Worm (Caenorhabditis elegans) whole organism, L4 larva: ENCODE measurements around the gene F23H12.7.

Experiments
- D1046.2 ChIP-seq: fragments of 200-800 bp; sonication (Bioruptor generic); IDR thresholded peaks from 2 replicates; pipeline ENCODE4 v1.3.6; 2022; ENCODE audit warnings: missing genetic modification characterization, missing compliant biosample characterization
- F26F4.8 ChIP-seq: fragments of 200-800 bp; sonication (Bioruptor generic); conservative IDR thresholded peaks from 2 replicates; pipeline ENCODE4 v1.3.6; 2022; ENCODE audit warnings: missing genetic modification characterization, missing compliant biosample characterization
- F49E8.2 ChIP-seq: sonication (generic microtip); optimal IDR thresholded peaks from 2 replicates; lab custom pipeline; 2016; ENCODE audit warnings: missing compliant biosample characterization, mild to moderate bottlenecking, missing genetic modification characterization, borderline replicate concordance
- Y105C5A.15 ChIP-seq: fragments of 200-800 bp; sonication (Bioruptor generic); IDR thresholded peaks from 2 replicates; pipeline ENCODE4 v1.3.6; 2022; ENCODE audit warnings: missing genetic modification characterization, missing compliant biosample characterization
- Y75B8A.6 ChIP-seq: fragments of 200-800 bp; sonication (Bioruptor generic); IDR thresholded peaks from 2 replicates; pipeline ENCODE4 v1.3.6; 2022; ENCODE audit warnings: missing genetic modification reagents, missing genetic modification characterization, missing compliant biosample characterization
- ZK337.2 ChIP-seq: fragments of 200-800 bp; sonication (Bioruptor generic); IDR thresholded peaks from 2 replicates; pipeline ENCODE4 v1.3.6; 2022; ENCODE audit warnings: missing genetic modification reagents, missing genetic modification characterization, missing compliant biosample characterization
- ZK546.5 ChIP-seq, 2 experiments: sonication (generic microtip); optimal IDR thresholded peaks; 2 replicates each; lab custom pipeline; 2017; ENCODE audit warnings: missing biosample characterization in 2 of 2, missing genetic modification characterization in 2 of 2
- aha-1 ChIP-seq: fragments of 150-350 bp; peaks from one replicate; lab custom pipeline; 2014; ENCODE audit warnings: missing biosample characterization, missing genetic modification characterization
- aly-2 ChIP-seq: sonication (generic microtip); optimal IDR thresholded peaks from 2 replicates; lab custom pipeline; 2018; ENCODE audit warnings: missing biosample characterization, missing genetic modification characterization
- ama-1 ChIP-seq: fragments of 150-350 bp; optimal IDR thresholded peaks from 2 replicates; lab custom pipeline; 2014; ENCODE audit warnings: inconsistent platforms, mixed read lengths
- arid-1 ChIP-seq: fragments of 200-800 bp; sonication (Bioruptor generic); conservative IDR thresholded peaks from 2 replicates; pipeline ENCODE4 v1.3.6; 2022; ENCODE audit warnings: missing genetic modification reagents, missing genetic modification characterization, missing compliant biosample characterization
- ceh-32 ChIP-seq: sonication (generic microtip); optimal IDR thresholded peaks from 2 replicates; lab custom pipeline; 2016; ENCODE audit warnings: mild to moderate bottlenecking, missing genetic modification characterization, missing compliant biosample characterization; ENCODE audit not compliant: poor library complexity
- ceh-44 ChIP-seq: fragments of 200-800 bp; sonication (Bioruptor generic); IDR thresholded peaks from 2 replicates; pipeline ENCODE4 v1.3.6; 2022; ENCODE audit warnings: missing genetic modification reagents, missing genetic modification characterization, missing compliant biosample characterization
- ceh-62 ChIP-seq: sonication (generic microtip); optimal IDR thresholded peaks from 2 replicates; lab custom pipeline; 2017; ENCODE audit warnings: missing biosample characterization, missing genetic modification characterization
- ces-1 ChIP-seq: fragments of 150-350 bp; sonication (generic microtip); optimal IDR thresholded peaks from 4 replicates; lab custom pipeline; 2014; ENCODE audit warnings: missing biosample characterization, missing genetic modification reagents, missing genetic modification characterization
- cey-2 ChIP-seq: sonication (generic microtip); optimal IDR thresholded peaks from 3 replicates; lab custom pipeline; 2017; ENCODE audit warnings: missing genetic modification characterization, mild to moderate bottlenecking, missing compliant biosample characterization, antibody characterized with exemption, borderline replicate concordance; ENCODE audit not compliant: insufficient read depth
- ctbp-1 ChIP-seq: fragments of 200-800 bp; sonication (Bioruptor generic); IDR thresholded peaks from 2 replicates; pipeline ENCODE4 v1.3.6; 2022; ENCODE audit warnings: missing genetic modification reagents, missing genetic modification characterization, missing compliant biosample characterization
- daf-12 ChIP-seq: fragments of 150-350 bp; optimal IDR thresholded peaks from 2 replicates; lab custom pipeline; 2014; ENCODE audit warnings: missing biosample characterization, missing genetic modification reagents, missing genetic modification characterization
- daf-19 ChIP-seq: fragments of 200-800 bp; sonication (Bioruptor generic); conservative IDR thresholded peaks from 2 replicates; pipeline ENCODE4 v1.3.6; 2022; ENCODE audit warnings: missing genetic modification characterization, missing compliant biosample characterization
- daf-8 ChIP-seq: fragments of 200-800 bp; sonication (Bioruptor generic); IDR thresholded peaks from 2 replicates; pipeline ENCODE4 v1.3.6; 2022; ENCODE audit warnings: missing genetic modification characterization, missing compliant biosample characterization
- dpl-1 ChIP-seq: fragments of 150-350 bp; optimal IDR thresholded peaks from 2 replicates; lab custom pipeline; 2014; ENCODE audit warnings: missing biosample characterization, missing genetic modification reagents, missing genetic modification characterization
- egl-43 ChIP-seq: fragments of 200-800 bp; sonication (Bioruptor generic); IDR thresholded peaks from 2 replicates; pipeline ENCODE4 v1.3.6; 2022; ENCODE audit warnings: missing genetic modification reagents, missing genetic modification characterization, missing compliant biosample characterization
- fkh-10 ChIP-seq: fragments of 150-350 bp; optimal IDR thresholded peaks from 2 replicates; lab custom pipeline; 2014; ENCODE audit warnings: missing biosample characterization, missing genetic modification reagents, missing genetic modification characterization
- hlh-11 ChIP-seq: fragments of 200-800 bp; sonication (Bioruptor generic); optimal IDR thresholded peaks from 2 replicates; lab custom pipeline; 2018; ENCODE audit warnings: mild to moderate bottlenecking, missing genetic modification characterization, missing compliant biosample characterization
- hlh-30 ChIP-seq: sonication (generic microtip); optimal IDR thresholded peaks from 2 replicates; lab custom pipeline; 2017; ENCODE audit warnings: antibody characterized with exemption, mild to moderate bottlenecking, missing genetic modification characterization, missing compliant biosample characterization; ENCODE audit not compliant: insufficient read depth
- lin-15B ChIP-seq: fragments of 150-350 bp; sonication (generic microtip); optimal IDR thresholded peaks from 3 replicates; lab custom pipeline; 2014; ENCODE audit warnings: missing biosample characterization, missing genetic modification characterization
- lin-29 ChIP-seq: fragments of 200-800 bp; sonication (Bioruptor generic); IDR thresholded peaks from 2 replicates; pipeline ENCODE4 v1.3.6; 2022; ENCODE audit warnings: missing genetic modification reagents, missing genetic modification characterization, missing compliant biosample characterization
- lin-38 ChIP-seq: fragments of 200-800 bp; sonication (Bioruptor generic); IDR thresholded peaks from 2 replicates; pipeline ENCODE4 v1.3.6; 2022; ENCODE audit warnings: missing genetic modification reagents, missing genetic modification characterization, missing compliant biosample characterization
- lir-3 ChIP-seq: sonication (generic microtip); optimal IDR thresholded peaks from 2 replicates; lab custom pipeline; 2016; ENCODE audit warnings: mild to moderate bottlenecking, missing genetic modification characterization, missing compliant biosample characterization
- mdl-1 ChIP-seq, 2 experiments: fragments of 150-350 bp in 1 of 2; sonication (generic microtip) in 1 of 2; optimal IDR thresholded peaks; 2 replicates each; lab custom pipeline; 2014 to 2017; ENCODE audit warnings: missing biosample characterization in 2 of 2, missing genetic modification characterization in 2 of 2
- mep-1 ChIP-seq: fragments of 150-350 bp; sonication (generic microtip); optimal IDR thresholded peaks from 3 replicates; lab custom pipeline; 2014; ENCODE audit warnings: missing biosample characterization, missing genetic modification characterization
- nhr-10 ChIP-seq: fragments of 150-350 bp; optimal IDR thresholded peaks from 2 replicates; lab custom pipeline; 2014; ENCODE audit warnings: missing biosample characterization, missing genetic modification characterization
- nhr-102 ChIP-seq: sonication (generic microtip); optimal IDR thresholded peaks from 2 replicates; lab custom pipeline; 2016; ENCODE audit warnings: mild to moderate bottlenecking, missing genetic modification characterization, moderate library complexity, missing compliant biosample characterization
- nhr-237 ChIP-seq: sonication (generic microtip); optimal IDR thresholded peaks from 2 replicates; lab custom pipeline; 2017; ENCODE audit warnings: missing biosample characterization, missing genetic modification characterization
- nhr-28 ChIP-seq: fragments of 150-350 bp; optimal IDR thresholded peaks from 2 replicates; lab custom pipeline; 2014; ENCODE audit warnings: missing biosample characterization, missing genetic modification characterization
- nhr-6 ChIP-seq: fragments of 150-350 bp; optimal IDR thresholded peaks from 2 replicates; lab custom pipeline; 2014; ENCODE audit warnings: missing biosample characterization, missing genetic modification characterization
- nhr-76 ChIP-seq: fragments of 150-350 bp; optimal IDR thresholded peaks from 2 replicates; lab custom pipeline; 2014; ENCODE audit warnings: missing biosample characterization, missing genetic modification characterization
- php-3 ChIP-seq: fragments of 200-800 bp; sonication (Bioruptor generic); IDR thresholded peaks from 2 replicates; pipeline ENCODE4 v1.3.6; 2022; ENCODE audit warnings: missing genetic modification reagents, missing genetic modification characterization, missing compliant biosample characterization
- pqm-1 ChIP-seq: sonication (generic microtip); optimal IDR thresholded peaks from 2 replicates; lab custom pipeline; 2017; ENCODE audit warnings: missing biosample characterization, missing genetic modification characterization
- saeg-2 ChIP-seq: fragments of 200-800 bp; sonication (Bioruptor generic); IDR thresholded peaks from 2 replicates; pipeline ENCODE4 v1.3.6; 2022; ENCODE audit warnings: missing genetic modification reagents, missing genetic modification characterization, missing compliant biosample characterization
- set-16 ChIP-seq: fragments of 200-800 bp; sonication (Bioruptor generic); IDR thresholded peaks from 2 replicates; pipeline ENCODE4 v1.3.6; 2022; ENCODE audit warnings: missing genetic modification reagents, missing genetic modification characterization, missing compliant biosample characterization
- skn-1 ChIP-seq: fragments of 150-350 bp; optimal IDR thresholded peaks from 2 replicates; lab custom pipeline; 2014; ENCODE audit warnings: missing biosample characterization, missing genetic modification characterization
- spr-3 ChIP-seq: fragments of 200-800 bp; sonication (Bioruptor generic); optimal IDR thresholded peaks from 2 replicates; lab custom pipeline; 2018; ENCODE audit warnings: mild to moderate bottlenecking, missing genetic modification characterization, missing compliant biosample characterization
- tag-97 ChIP-seq: fragments of 200-800 bp; sonication (Bioruptor generic); IDR thresholded peaks from 2 replicates; pipeline ENCODE4 v1.3.6; 2022; ENCODE audit warnings: missing genetic modification characterization, missing compliant biosample characterization
- unc-130 ChIP-seq: sonication (generic microtip); optimal IDR thresholded peaks from 2 replicates; lab custom pipeline; 2016; ENCODE audit warnings: missing genetic modification reagents, missing genetic modification characterization, missing compliant biosample characterization
- unc-62 ChIP-seq, 3 experiments: fragments of 150-350 bp in 1 of 3; sonication (generic microtip); optimal IDR thresholded peaks in 2 of 3; peaks in 1 of 3; 1 replicate in 1 of 3; 2 replicates in 2 of 3; lab custom pipeline; 2014 to 2017; ENCODE audit warnings: missing biosample characterization in 3 of 3, missing genetic modification characterization in 3 of 3, missing genetic modification reagents in 3 of 3, missing genotype in 1 of 3
- vab-7 ChIP-seq: fragments of 200-800 bp; sonication (Bioruptor generic); IDR thresholded peaks from 2 replicates; pipeline ENCODE4 v1.3.6; 2022; ENCODE audit warnings: missing genetic modification reagents, missing genetic modification characterization, missing compliant biosample characterization
- zag-1 ChIP-seq: fragments of 150-350 bp; optimal IDR thresholded peaks from 2 replicates; lab custom pipeline; 2014; ENCODE audit warnings: missing biosample characterization, missing genetic modification characterization
- zfp-2 ChIP-seq: sonication (generic microtip); optimal IDR thresholded peaks from 2 replicates; lab custom pipeline; 2016; ENCODE audit warnings: mild to moderate bottlenecking, missing genetic modification characterization, missing compliant biosample characterization
- ztf-7 ChIP-seq: fragments of 150-350 bp; optimal IDR thresholded peaks from 2 replicates; lab custom pipeline; 2014; ENCODE audit warnings: missing biosample characterization, missing genetic modification characterization

F23H12.7 gene

ce11 chrV:12343419-12343969 lies 28.0 kb upstream of the F23H12.7 start, which contains the start of gene tomm-20 (continued):
- peak; percentile 88 for TF ChIP-seq hlh-11 (tag; lab: Kevin White, UChicago)
- TF ChIP-seq nhr-76 (tag; lab: Kevin White, UChicago): peak; percentile 44
- peak; percentile 69 for TF ChIP-seq F49E8.2 (tag; lab: Kevin White, UChicago)
- peak; percentile 89 for TF ChIP-seq fkh-10 (GFP tag; lab: Kevin White, UChicago)
- TF ChIP-seq arid-1 (GFP tag; lab: Robert Waterston, UW): peak; percentile 55
- peak; percentile 16 for TF ChIP-seq lir-3 (tag; lab: Kevin White, UChicago)
- TF ChIP-seq spr-3 (GFP tag; lab: Kevin White, UChicago): peak; percentile 56
- TF ChIP-seq nhr-6 (tag; lab: Kevin White, UChicago): peak; percentile 100
- TF ChIP-seq ama-1: peak; percentile 3
- TF ChIP-seq nhr-28: peak; percentile 69
- TF ChIP-seq ZK337.2 (GFP tag; lab: Robert Waterston, UW): no peak
- peak; percentile 95 for TF ChIP-seq mep-1
- peak; percentile 66 for TF ChIP-seq daf-19 (GFP tag; lab: Robert Waterston, UW)
- peak; percentile 74; the same call in 1 of the 2 replicates for TF ChIP-seq php-3
- no peak for TF ChIP-seq ceh-62
- peak; percentile 93 for TF ChIP-seq nhr-102 (tag; lab: Kevin White, UChicago)
- TF ChIP-seq aha-1 (tag; lab: Kevin White, UChicago): peak; percentile 86
- TF ChIP-seq zfp-2: peak; percentile 49
- peak; percentile 4 for TF ChIP-seq unc-130 (GFP tag; lab: Kevin White, UChicago)
- TF ChIP-seq skn-1 (tag; lab: Kevin White, UChicago): no peak
- TF ChIP-seq F26F4.8: no peak
- no peak for TF ChIP-seq cey-2
- peak; percentile 99 for TF ChIP-seq dpl-1 (GFP tag; lab: Kevin White, UChicago)
- no peak for TF ChIP-seq ZK546.5 (tag; optimal IDR thresholded peaks at IDR 0.05; lab: Kevin White, UChicago)
- no peak for TF ChIP-seq Y105C5A.15 (GFP tag; lab: Robert Waterston, UW)
- TF ChIP-seq ctbp-1 (GFP tag; lab: Robert Waterston, UW): peak; percentile 79; the same call in 1 of the 2 replicates
- TF ChIP-seq lin-29 (GFP tag; lab: Robert Waterston, UW): peak; percentile 84
- TF ChIP-seq hlh-30 (tag; lab: Kevin White, UChicago): peak; percentile 82
- TF ChIP-seq egl-43: no peak
- TF ChIP-seq ceh-32 (tag; lab: Kevin White, UChicago): peak; percentile 55
- no peak for TF ChIP-seq tag-97 (GFP tag; lab: Robert Waterston, UW)
- TF ChIP-seq mdl-1 (tag; optimal IDR thresholded peaks at IDR 0.05; lab: Kevin White, UChicago): peak in 1 of 2 experiments; percentile 64
- TF ChIP-seq ztf-7: peak; percentile 91
- no peak for TF ChIP-seq ceh-44 (GFP tag; lab: Robert Waterston, UW)
- TF ChIP-seq zag-1 (tag; lab: Kevin White, UChicago): no peak
- TF ChIP-seq nhr-237: no peak

ce11 chrV:12344845-12345244 lies 26.6 kb upstream of the F23H12.7 start, which contains the start of gene F23H12.3:
TSS of gene F23H12.3 (plus strand) at chrV:12345145.
- TF ChIP-seq daf-12 (tag; lab: Kevin White, UChicago): no peak
- TF ChIP-seq aly-2: no peak
- TF ChIP-seq lin-15B: no peak
- no peak for TF ChIP-seq nhr-10
- no peak for TF ChIP-seq ZK546.5 (tag; optimal IDR thresholded peaks at IDR 0.05; lab: Kevin White, UChicago)
- TF ChIP-seq ceh-32 (tag; lab: Kevin White, UChicago): no peak
- TF ChIP-seq ces-1 (GFP tag; lab: Kevin White, UChicago): no peak
- no peak for TF ChIP-seq hlh-30 (tag; lab: Kevin White, UChicago)
- TF ChIP-seq unc-62 (GFP tag; optimal IDR thresholded peaks at IDR 0.05 in 1 of 2; lab: Kevin White, UChicago): no peak
- TF ChIP-seq unc-62 (tag; optimal IDR thresholded peaks at IDR 0.05; lab: Kevin White, UChicago): no peak
- no peak for TF ChIP-seq ctbp-1 (GFP tag; lab: Robert Waterston, UW)
- TF ChIP-seq daf-8: no peak
- no peak for TF ChIP-seq lin-38 (GFP tag; lab: Robert Waterston, UW)
- TF ChIP-seq set-16 (GFP tag; lab: Robert Waterston, UW): no peak
- TF ChIP-seq saeg-2: no peak
- no peak for TF ChIP-seq D1046.2 (GFP tag; lab: Robert Waterston, UW)
- no peak for TF ChIP-seq Y75B8A.6 (GFP tag; lab: Robert Waterston, UW)
- no peak for TF ChIP-seq pqm-1 (tag; lab: Kevin White, UChicago)
- TF ChIP-seq vab-7 (GFP tag; lab: Robert Waterston, UW): no peak
- no peak for TF ChIP-seq daf-19 (GFP tag; lab: Robert Waterston, UW)
- no peak for TF ChIP-seq skn-1 (tag; lab: Kevin White, UChicago)
- TF ChIP-seq, all 104 proteins: peak for 0
